Worm (Caenorhabditis elegans) whole organism, young adult: ENCODE data around the gene srh-128.

Experiments
- B0336.3 ChIP-seq: fragments of 200-800 bp; sonication (Bioruptor generic); IDR thresholded peaks from 2 replicates; pipeline ENCODE4 v1.3.6; 2022; ENCODE audit warnings: missing genetic modification characterization, missing compliant biosample characterization
- F33H1.4 ChIP-seq: fragments of 200-800 bp; sonication (Bioruptor generic); IDR thresholded peaks from 2 replicates; pipeline ENCODE4 v1.3.6; 2022; ENCODE audit warnings: missing genetic modification reagents, missing genetic modification characterization, missing compliant biosample characterization
- F37B4.10 ChIP-seq: fragments of 200-800 bp; sonication (Bioruptor generic); IDR thresholded peaks from 2 replicates; pipeline ENCODE4 v1.3.6; 2022; ENCODE audit warnings: missing genetic modification characterization, missing compliant biosample characterization
- F39B2.1 ChIP-seq: fragments of 200-800 bp; sonication (Bioruptor generic); IDR thresholded peaks from 2 replicates; pipeline ENCODE4 v1.3.6; 2022; ENCODE audit warnings: missing genetic modification reagents, missing genetic modification characterization, missing compliant biosample characterization
- F52B5.7 ChIP-seq: sonication (generic microtip); optimal IDR thresholded peaks from 2 replicates; lab custom pipeline; 2016; ENCODE audit warnings: mild to moderate bottlenecking, missing genetic modification characterization, missing compliant biosample characterization
- F57A8.1 ChIP-seq: fragments of 200-800 bp; sonication (Bioruptor generic); optimal IDR thresholded peaks from 2 replicates; lab custom pipeline; 2018; ENCODE audit warnings: mild to moderate bottlenecking, missing genetic modification characterization, moderate library complexity, missing compliant biosample characterization
- F57C9.4 ChIP-seq: sonication (generic microtip); optimal IDR thresholded peaks from 2 replicates; lab custom pipeline; 2017; ENCODE audit warnings: mild to moderate bottlenecking, missing genetic modification characterization, missing compliant biosample characterization
- K11D2.4 ChIP-seq: fragments of 200-800 bp; sonication (Bioruptor generic); IDR thresholded peaks from 2 replicates; pipeline ENCODE4 v1.3.6; 2022; ENCODE audit warnings: missing genetic modification reagents, missing genetic modification characterization, missing compliant biosample characterization
- T26A5.8 ChIP-seq: sonication (generic microtip); optimal IDR thresholded peaks from 2 replicates; lab custom pipeline; 2016; ENCODE audit warnings: missing genetic modification characterization, missing compliant biosample characterization
- Y53F4B.3 ChIP-seq: fragments of 200-800 bp; sonication (Bioruptor generic); IDR thresholded peaks from 2 replicates; pipeline ENCODE4 v1.3.6; 2022; ENCODE audit warnings: missing genetic modification reagents, missing genetic modification characterization, missing compliant biosample characterization
- Y67H2A.10 ChIP-seq: fragments of 200-800 bp; sonication (Bioruptor generic); conservative IDR thresholded peaks from 2 replicates; pipeline ENCODE4 v1.3.6; 2022; ENCODE audit warnings: missing genetic modification reagents, missing genetic modification characterization, missing compliant biosample characterization
- ama-1 ChIP-seq, 3 experiments: fragments of 150-350 bp in 1 of 3; sonication (generic microtip) in 2 of 3; optimal IDR thresholded peaks; 2 replicates each; lab custom pipeline; 2014 to 2018; ENCODE audit warnings: missing biosample characterization in 2 of 3, missing genetic modification characterization in 2 of 3, missing genetic modification reagents in 2 of 3
- athp-1 ChIP-seq: sonication (generic microtip); optimal IDR thresholded peaks from 2 replicates; lab custom pipeline; 2017; ENCODE audit warnings: mild to moderate bottlenecking, missing genetic modification characterization, missing compliant biosample characterization
- attf-3 ChIP-seq: fragments of 200-800 bp; sonication (Bioruptor generic); conservative IDR thresholded peaks from 2 replicates; pipeline ENCODE4 v1.3.6; 2022; ENCODE audit warnings: missing genetic modification reagents, missing genetic modification characterization, missing compliant biosample characterization
- attf-5 ChIP-seq: fragments of 200-800 bp; sonication (Bioruptor generic); optimal IDR thresholded peaks from 2 replicates; lab custom pipeline; 2018; ENCODE audit warnings: mild to moderate bottlenecking, missing genetic modification characterization, missing compliant biosample characterization
- attf-6 ChIP-seq: fragments of 200-800 bp; sonication (Bioruptor generic); IDR thresholded peaks from 2 replicates; pipeline ENCODE4 v1.3.6; 2022; ENCODE audit warnings: missing genetic modification reagents, missing genetic modification characterization, missing compliant biosample characterization
- ccch-3 ChIP-seq: fragments of 200-800 bp; sonication (Bioruptor generic); optimal IDR thresholded peaks from 2 replicates; lab custom pipeline; 2018; ENCODE audit warnings: mild to moderate bottlenecking, missing genetic modification characterization, missing compliant biosample characterization
- ceh-40 ChIP-seq: fragments of 200-800 bp; sonication (Bioruptor generic); IDR thresholded peaks from 2 replicates; pipeline ENCODE4 v1.3.6; 2022; ENCODE audit warnings: missing genetic modification characterization, missing compliant biosample characterization
- ceh-58 ChIP-seq: fragments of 200-800 bp; sonication (Bioruptor generic); IDR thresholded peaks from 2 replicates; pipeline ENCODE4 v1.3.6; 2022; ENCODE audit warnings: missing genetic modification characterization, missing compliant biosample characterization
- ceh-91 ChIP-seq: fragments of 200-800 bp; sonication (Bioruptor generic); IDR thresholded peaks from 2 replicates; pipeline ENCODE4 v1.3.6; 2022; ENCODE audit warnings: missing genetic modification reagents, missing genetic modification characterization, missing compliant biosample characterization
- dox-1 ChIP-seq: fragments of 200-800 bp; sonication (Bioruptor generic); IDR thresholded peaks from 2 replicates; pipeline ENCODE4 v1.3.6; 2022; ENCODE audit warnings: missing genetic modification reagents, missing genetic modification characterization, missing compliant biosample characterization
- dpff-1 ChIP-seq: sonication (generic microtip); optimal IDR thresholded peaks from 2 replicates; lab custom pipeline; 2017; ENCODE audit warnings: mild to moderate bottlenecking, missing genetic modification characterization, missing compliant biosample characterization
- dpl-1 ChIP-seq: fragments of 150-350 bp; optimal IDR thresholded peaks from 2 replicates; lab custom pipeline; 2014; ENCODE audit warnings: missing biosample characterization, missing genetic modification reagents, missing genetic modification characterization
- egrh-3 ChIP-seq: fragments of 200-800 bp; sonication (Bioruptor generic); IDR thresholded peaks from 2 replicates; pipeline ENCODE4 v1.3.6; 2022; ENCODE audit warnings: missing genetic modification reagents, missing genetic modification characterization, missing compliant biosample characterization
- ets-4 ChIP-seq: fragments of 200-800 bp; sonication (Bioruptor generic); optimal IDR thresholded peaks from 2 replicates; lab custom pipeline; 2018; ENCODE audit warnings: mild to moderate bottlenecking, missing genetic modification characterization, missing compliant biosample characterization
- hlh-26 ChIP-seq: fragments of 200-800 bp; sonication (Bioruptor generic); conservative IDR thresholded peaks from 2 replicates; pipeline ENCODE4 v1.3.6; 2022; ENCODE audit warnings: missing genetic modification reagents, missing genetic modification characterization, missing compliant biosample characterization
- hrde-1 ChIP-seq: sonication (generic microtip); optimal IDR thresholded peaks from 2 replicates; lab custom pipeline; 2016; ENCODE audit warnings: missing genetic modification characterization, mild to moderate bottlenecking, missing compliant biosample characterization, moderate library complexity, missing genotype, missing genetic modification reagents, borderline replicate concordance
- hsf-1 ChIP-seq: fragments of 200-800 bp; sonication (Bioruptor generic); IDR thresholded peaks from 2 replicates; pipeline ENCODE4 v1.3.6; 2022; ENCODE audit warnings: missing genetic modification reagents, missing genetic modification characterization, missing compliant biosample characterization
- lin-26 ChIP-seq: fragments of 200-800 bp; sonication (Bioruptor generic); IDR thresholded peaks from 2 replicates; pipeline ENCODE4 v1.3.6; 2022; ENCODE audit warnings: missing genetic modification reagents, missing genetic modification characterization, missing compliant biosample characterization
- lir-1 ChIP-seq: fragments of 200-800 bp; sonication (Bioruptor generic); conservative IDR thresholded peaks from 2 replicates; pipeline ENCODE4 v1.3.6; 2022; ENCODE audit warnings: missing genetic modification reagents, missing genetic modification characterization, missing compliant biosample characterization
- lsy-27 ChIP-seq: sonication (generic microtip); optimal IDR thresholded peaks from 2 replicates; lab custom pipeline; 2017; ENCODE audit warnings: missing genetic modification characterization, mild to moderate bottlenecking, missing compliant biosample characterization, antibody characterized with exemption, missing genotype, borderline replicate concordance; ENCODE audit not compliant: insufficient read depth
- madf-3 ChIP-seq: fragments of 200-800 bp; sonication (Bioruptor generic); IDR thresholded peaks from 2 replicates; pipeline ENCODE4 v1.3.6; 2022; ENCODE audit warnings: missing genetic modification reagents, missing genetic modification characterization, missing compliant biosample characterization
- mel-28 ChIP-seq: sonication (generic microtip); optimal IDR thresholded peaks from 2 replicates; lab custom pipeline; 2016; ENCODE audit warnings: borderline replicate concordance, mild to moderate bottlenecking, missing genetic modification characterization, missing compliant biosample characterization
- mxl-1 ChIP-seq: sonication (generic microtip); optimal IDR thresholded peaks from 2 replicates; lab custom pipeline; 2016; ENCODE audit warnings: missing genetic modification characterization, missing compliant biosample characterization
- nfya-1 ChIP-seq: sonication (generic microtip); optimal IDR thresholded peaks from 2 replicates; lab custom pipeline; 2017; ENCODE audit warnings: antibody characterized with exemption, missing compliant biosample characterization, missing genetic modification characterization, borderline replicate concordance; ENCODE audit not compliant: insufficient read depth
- nfyb-1 ChIP-seq: fragments of 200-800 bp; sonication (Bioruptor generic); IDR thresholded peaks from 2 replicates; pipeline ENCODE4 v1.3.6; 2022; ENCODE audit warnings: missing genetic modification reagents, missing genetic modification characterization, missing compliant biosample characterization
- nhr-179 ChIP-seq: sonication (generic microtip); optimal IDR thresholded peaks from 2 replicates; lab custom pipeline; 2016; ENCODE audit warnings: mild to moderate bottlenecking, missing genetic modification characterization, missing compliant biosample characterization
- nhr-80 ChIP-seq: sonication (generic microtip); optimal IDR thresholded peaks from 2 replicates; lab custom pipeline; 2016; ENCODE audit warnings: missing genetic modification characterization, missing compliant biosample characterization
- pbrm-1 ChIP-seq: fragments of 200-800 bp; sonication (Bioruptor generic); IDR thresholded peaks from 2 replicates; pipeline ENCODE4 v1.3.6; 2022; ENCODE audit warnings: missing genetic modification reagents, missing genetic modification characterization, missing compliant biosample characterization
- repo-1 ChIP-seq: sonication (generic microtip); optimal IDR thresholded peaks from 2 replicates; lab custom pipeline; 2017; ENCODE audit warnings: mild to moderate bottlenecking, missing genetic modification characterization, missing compliant biosample characterization
- sdz-38 ChIP-seq: sonication (generic microtip); optimal IDR thresholded peaks from 2 replicates; lab custom pipeline; 2016; ENCODE audit warnings: missing genotype, missing genetic modification characterization, missing compliant biosample characterization
- snpc-3.4 ChIP-seq: sonication (generic microtip); optimal IDR thresholded peaks from 2 replicates; lab custom pipeline; 2017; ENCODE audit warnings: missing genetic modification characterization, mild to moderate bottlenecking, missing compliant biosample characterization, antibody characterized with exemption, moderate library complexity, missing genotype, missing genetic modification reagents
- snpc-4 ChIP-seq, 5 experiments: fragments of 150-350 bp in 1 of 5; sonication (generic microtip) in 4 of 5; optimal IDR thresholded peaks; 2 replicates each; lab custom pipeline; 2014 to 2018; ENCODE audit warnings: missing genetic modification characterization in 5 of 5, missing biosample characterization in 3 of 5, antibody characterized with exemption in 2 of 5, mild to moderate bottlenecking in 2 of 5, missing compliant biosample characterization in 2 of 5, missing genotype in 2 of 5, moderate library complexity in 2 of 5, missing genetic modification reagents in 1 of 5
- tbp1 ChIP-seq: fragments of 200-800 bp; sonication (Bioruptor generic); optimal IDR thresholded peaks from 2 replicates; lab custom pipeline; 2018; ENCODE audit warnings: mild to moderate bottlenecking, missing genetic modification characterization, missing compliant biosample characterization
- tlf-1 ChIP-seq: fragments of 200-800 bp; sonication (Bioruptor generic); optimal IDR thresholded peaks from 2 replicates; lab custom pipeline; 2018; ENCODE audit warnings: mild to moderate bottlenecking, missing genetic modification characterization, missing compliant biosample characterization
- zfh-2 ChIP-seq: fragments of 200-800 bp; sonication (Bioruptor generic); conservative IDR thresholded peaks from 2 replicates; pipeline ENCODE4 v1.3.6; 2022; ENCODE audit warnings: missing genetic modification reagents, missing genetic modification characterization, missing compliant biosample characterization
- ztf-28 ChIP-seq: fragments of 200-800 bp; sonication (Bioruptor generic); IDR thresholded peaks from 2 replicates; pipeline ENCODE4 v1.3.6; 2022; ENCODE audit warnings: missing genetic modification reagents, missing genetic modification characterization, missing compliant biosample characterization

Gene srh-128

DNA sequence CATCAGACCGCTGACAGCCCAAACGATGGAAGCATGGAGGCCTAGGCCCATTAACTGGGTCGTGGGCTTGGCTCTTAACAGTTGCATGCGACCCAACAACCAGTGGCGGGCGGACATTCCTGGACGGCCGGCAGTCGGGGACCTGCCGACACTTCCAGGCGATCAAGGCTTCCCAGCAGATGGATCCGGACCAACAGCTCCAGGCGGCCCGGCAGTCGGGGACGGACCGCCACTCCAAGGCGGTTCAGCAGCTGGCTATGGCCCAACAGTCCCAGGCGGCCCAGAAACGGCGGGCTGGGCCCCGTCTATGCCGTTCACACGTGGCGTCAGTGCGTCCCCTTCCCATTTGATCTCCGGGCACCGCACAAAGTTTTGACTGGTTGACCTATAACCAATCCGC, 36.3 kb upstream of the srh-128 start:
- TF ChIP-seq dpff-1 (tag; lab: Kevin White, UChicago), result no peak
- no peak for TF ChIP-seq F57C9.4 (tag; lab: Kevin White, UChicago)
- no peak for TF ChIP-seq snpc-4 (GFP tag; optimal IDR thresholded peaks at IDR 0.05; lab: Kevin White, UChicago)
- TF ChIP-seq snpc-4 (tag; optimal IDR thresholded peaks at IDR 0.05; lab: Kevin White, UChicago), result no peak
- TF ChIP-seq nfyb-1 (GFP tag; lab: Robert Waterston, UW), result no peak
- TF ChIP-seq ceh-91 (GFP tag; lab: Robert Waterston, UW), result no peak
- no peak for TF ChIP-seq K11D2.4
- no peak for TF ChIP-seq nhr-179 (tag; lab: Kevin White, UChicago)
- TF ChIP-seq sdz-38, result no peak
- no peak for TF ChIP-seq lin-26 (GFP tag; lab: Robert Waterston, UW)
- no peak for TF ChIP-seq nhr-80
- no peak for TF ChIP-seq ceh-40
- no peak for TF ChIP-seq madf-3 (GFP tag; lab: Robert Waterston, UW)
- TF ChIP-seq tlf-1 (GFP tag; lab: Kevin White, UChicago), result no peak
- no peak for TF ChIP-seq ets-4 (GFP tag; lab: Kevin White, UChicago)
- TF ChIP-seq hlh-26 (GFP tag; lab: Robert Waterston, UW), result no peak
- TF ChIP-seq pbrm-1, result no peak
- TF ChIP-seq ztf-28 (GFP tag; lab: Robert Waterston, UW), result no peak
- TF ChIP-seq B0336.3 (GFP tag; lab: Robert Waterston, UW), result no peak
- TF ChIP-seq dox-1, result 0 out of 2 replicates have a peak, but pooled peaks have one; percentile 9
- no peak for TF ChIP-seq hrde-1 (tag; lab: Kevin White, UChicago)
- peak; percentile 52 for TF ChIP-seq F52B5.7 (tag; lab: Kevin White, UChicago)
- no peak for TF ChIP-seq ama-1 (optimal IDR thresholded peaks at IDR 0.05; lab: Kevin White, UChicago)
- TF ChIP-seq ama-1 (GFP tag; optimal IDR thresholded peaks at IDR 0.05; lab: Kevin White, UChicago), result no peak
- peak; percentile 91 for TF ChIP-seq egrh-3 (GFP tag; lab: Robert Waterston, UW)
- no peak for TF ChIP-seq attf-6
- no peak for TF ChIP-seq Y67H2A.10 (GFP tag; lab: Robert Waterston, UW)
- TF ChIP-seq ccch-3 (GFP tag; lab: Kevin White, UChicago), result no peak
- no peak for TF ChIP-seq lir-1
- TF ChIP-seq Y53F4B.3 (GFP tag; lab: Robert Waterston, UW), result no peak
- no peak for TF ChIP-seq F33H1.4 (GFP tag; lab: Robert Waterston, UW)
- TF ChIP-seq tbp1 (GFP tag; lab: Kevin White, UChicago), result no peak
- TF ChIP-seq athp-1 (tag; lab: Kevin White, UChicago), result no peak
- TF ChIP-seq F37B4.10 (GFP tag; lab: Robert Waterston, UW), result 0 out of 2 replicates have a peak, but pooled peaks have one; percentile 4
- TF ChIP-seq F57A8.1 (GFP tag; lab: Kevin White, UChicago), result peak; percentile 29
- peak; percentile 89 for TF ChIP-seq zfh-2 (GFP tag; lab: Robert Waterston, UW)
- no peak for TF ChIP-seq snpc-3.4
- no peak for TF ChIP-seq attf-5 (GFP tag; lab: Kevin White, UChicago)
- no peak for TF ChIP-seq F39B2.1 (GFP tag; lab: Robert Waterston, UW)
- TF ChIP-seq mel-28 (tag; lab: Kevin White, UChicago), result no peak
- TF ChIP-seq mxl-1 (tag; lab: Kevin White, UChicago), result no peak
- no peak for TF ChIP-seq dpl-1 (GFP tag; lab: Kevin White, UChicago)
- TF ChIP-seq hsf-1 (GFP tag; lab: Robert Waterston, UW), result no peak
- no peak for TF ChIP-seq repo-1 (tag; lab: Kevin White, UChicago)
- no peak for TF ChIP-seq nfya-1 (tag; lab: Kevin White, UChicago)
- TF ChIP-seq attf-3 (GFP tag; lab: Robert Waterston, UW), result no peak
- TF ChIP-seq T26A5.8 (tag; lab: Kevin White, UChicago), result no peak
- no peak for TF ChIP-seq lsy-27 (tag; lab: Kevin White, UChicago)
- TF ChIP-seq ceh-58 (GFP tag; lab: Robert Waterston, UW), result no peak
